Worm (Caenorhabditis elegans) whole organism, midembryonic: ENCODE data around the gene F17C11.26.

ENCODE experiments used
- T22C8.4 ChIP-seq: fragments of 200-800 bp; sonication (Bioruptor generic); IDR thresholded peaks from 2 replicates; pipeline ENCODE4 v1.3.6; 2022; ENCODE audit warnings: missing genetic modification characterization, missing compliant biosample characterization
- flt-1 ChIP-seq: fragments of 200-800 bp; sonication (Bioruptor generic); IDR thresholded peaks from 2 replicates; pipeline ENCODE4 v1.3.6; 2022; ENCODE audit warnings: missing genetic modification characterization, missing compliant biosample characterization
- med-1 ChIP-seq: sonication (generic microtip); optimal IDR thresholded peaks from 2 replicates; lab custom pipeline; 2017; ENCODE audit warnings: missing genetic modification characterization, mild to moderate bottlenecking, missing compliant biosample characterization, antibody characterized with exemption, missing genetic modification reagents; ENCODE audit not compliant: insufficient read depth
- tab-1 ChIP-seq: fragments of 200-800 bp; sonication (Bioruptor generic); IDR thresholded peaks from 2 replicates; pipeline ENCODE4 v1.3.6; 2022; ENCODE audit warnings: missing genetic modification characterization, missing compliant biosample characterization
- ztf-23 ChIP-seq: fragments of 200-800 bp; sonication (Bioruptor generic); IDR thresholded peaks from 2 replicates; pipeline ENCODE4 v1.3.6; 2022; ENCODE audit warnings: missing genetic modification reagents, missing genetic modification characterization, missing compliant biosample characterization
- ztf-29 ChIP-seq: fragments of 200-800 bp; sonication (Bioruptor generic); IDR thresholded peaks from 2 replicates; pipeline ENCODE4 v1.3.6; 2022; ENCODE audit warnings: missing genetic modification reagents, missing genetic modification characterization, missing compliant biosample characterization

DNA sequence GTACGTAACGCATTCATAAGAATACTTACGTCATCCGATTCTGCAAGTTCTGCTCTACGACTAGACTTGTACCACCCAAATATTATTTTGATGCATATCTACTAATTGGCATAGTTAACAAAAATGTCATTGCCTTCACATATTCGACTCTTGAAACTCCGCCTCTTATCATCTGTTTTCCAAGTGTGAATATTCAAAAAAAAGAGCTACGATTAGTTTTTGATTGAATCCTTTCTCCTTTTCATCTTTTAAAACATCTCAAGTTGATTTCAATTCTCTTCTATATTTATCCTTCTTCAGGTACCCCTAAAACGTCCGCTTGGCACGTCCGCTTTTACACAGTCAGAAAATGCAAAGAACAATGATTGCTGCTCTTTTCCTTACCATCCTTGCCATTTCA is 6.7 kb downstream of the F17C11.26 start, which contains the start of gene F17C11.2:
- TF ChIP-seq T22C8.4 (GFP tag; lab: Robert Waterston, UW) (no peak), ztf-23 (GFP tag; lab: Robert Waterston, UW) (no peak), flt-1 (GFP tag; lab: Robert Waterston, UW) (no peak), tab-1 (GFP tag; lab: Robert Waterston, UW) (no peak), ztf-29 (GFP tag; lab: Robert Waterston, UW) (no peak), med-1 (GFP tag; lab: Kevin White, UChicago) (no peak)
